Worm (Caenorhabditis elegans) whole organism, L2 larva: ENCODE data around the gene hot-4.

Experiments
- Y55F3AM.14 ChIP-seq: fragments of 200-800 bp; sonication (Bioruptor generic); optimal IDR thresholded peaks from 2 replicates; lab custom pipeline; 2018; ENCODE audit warnings: mild to moderate bottlenecking, missing genetic modification characterization, missing compliant biosample characterization
- unc-62 ChIP-seq: fragments of 150-350 bp; optimal IDR thresholded peaks from 2 replicates; lab custom pipeline; 2014; ENCODE audit warnings: missing biosample characterization, missing genetic modification reagents, missing genetic modification characterization

ce11 chrIII:6180294-6180693, 36.9 kb upstream of the hot-4 start:
- TF ChIP-seq unc-62 (GFP tag; lab: Kevin White, UChicago): no peak
- no peak for TF ChIP-seq Y55F3AM.14 (GFP tag; lab: Kevin White, UChicago)
